Worm (Caenorhabditis elegans): Measurements from ENCODE around the gene Y59A8B.21.
"Not testable (repeated sequence)": the region's sequence is repeated elsewhere in the genome, so short reads cannot be mapped to it uniquely, and the experiment has no call there.

DNA sequence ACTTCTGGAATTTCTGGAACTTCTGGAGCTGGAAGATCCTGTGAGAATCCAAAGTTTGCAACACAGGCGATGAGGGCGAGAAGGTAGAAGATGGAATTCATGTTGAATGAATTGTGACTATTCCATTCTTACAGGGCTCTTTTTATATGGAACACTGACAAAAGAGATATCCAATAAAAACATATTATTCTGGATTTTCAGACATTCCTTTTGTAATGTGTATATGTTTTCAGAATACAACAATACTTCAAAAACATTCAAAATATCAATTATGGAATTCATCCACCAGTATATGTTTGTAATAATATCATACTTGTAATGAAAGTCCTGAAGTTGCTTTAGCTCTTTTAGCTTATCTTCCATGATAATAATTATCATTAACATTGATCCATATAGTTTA lies 24.7 kb downstream of the Y59A8B.21 start, which contains the start of gene Y59A8B.26:
- not testable (repeated sequence) for TF ChIP-seq scrt-1 (GFP tag; IDR thresholded peaks at IDR 0.05); B0310.2 (tag; optimal IDR thresholded peaks at IDR 0.05); ceh-36 (tag; optimal IDR thresholded peaks at IDR 0.05); ama-1 (optimal IDR thresholded peaks at IDR 0.05); tra-4 (tag; optimal IDR thresholded peaks at IDR 0.05); hnd-1 (tag; optimal IDR thresholded peaks at IDR 0.05)
